Worm (Caenorhabditis elegans) whole organism, late embryonic: Measurements from ENCODE around the gene F43C11.10.

Experiments
- dve-1 ChIP-seq: sonication (generic microtip); optimal IDR thresholded peaks from 2 replicates; lab custom pipeline; 2017; ENCODE audit warnings: antibody characterized with exemption, mild to moderate bottlenecking, missing genetic modification characterization, missing compliant biosample characterization
- fkh-10 ChIP-seq: fragments of 150-350 bp; optimal IDR thresholded peaks from 2 replicates; lab custom pipeline; 2014; ENCODE audit warnings: missing biosample characterization, missing genetic modification reagents, missing genetic modification characterization
- ref-2 ChIP-seq: sonication (generic microtip); optimal IDR thresholded peaks from 2 replicates; lab custom pipeline; 2016; ENCODE audit warnings: missing genetic modification characterization, missing compliant biosample characterization
- sox-4 ChIP-seq: sonication (generic microtip); optimal IDR thresholded peaks from 2 replicates; lab custom pipeline; 2017; ENCODE audit warnings: mild to moderate bottlenecking, missing genetic modification characterization, inconsistent platforms, missing compliant biosample characterization

DNA sequence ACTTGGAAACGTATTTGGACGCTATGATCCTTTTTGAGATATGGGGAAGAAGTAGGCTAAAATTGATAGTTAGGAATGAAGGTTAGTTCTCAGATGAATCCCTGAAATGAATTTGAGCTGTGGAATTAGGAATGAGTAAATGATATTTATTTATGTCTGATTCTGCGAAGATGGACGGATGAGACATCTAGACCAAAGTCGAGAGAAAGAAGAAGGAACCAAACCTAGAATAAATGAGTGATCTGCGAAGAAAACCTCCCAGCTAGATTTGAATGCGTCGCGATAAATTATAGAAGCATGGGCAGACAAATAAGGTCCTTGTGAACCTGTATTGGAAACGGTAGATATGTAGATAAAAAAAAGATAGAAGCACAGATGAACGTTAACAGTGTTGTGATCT, 7.5 kb upstream of the F43C11.10 start, which contains the start of gene F43C11.16:
- TF ChIP-seq dve-1, result no peak
- no peak for TF ChIP-seq ref-2
- TF ChIP-seq fkh-10 (GFP tag; lab: Kevin White, UChicago), result no peak
- no peak for TF ChIP-seq sox-4 (tag; lab: Kevin White, UChicago)
